Worm (Caenorhabditis elegans) whole organism, L3 larva: ENCODE measurements around the gene F40G9.7.
"Not testable (repeated sequence)": the region's sequence is repeated elsewhere in the genome, so short reads cannot be mapped to it uniquely, and the experiment has no call there.

Source experiments
- R02D3.7 ChIP-seq: fragments of 150-350 bp; optimal IDR thresholded peaks from 2 replicates; lab custom pipeline; 2014; ENCODE audit warnings: missing biosample characterization, missing genetic modification characterization
- ZK546.5 ChIP-seq: sonication (generic microtip); optimal IDR thresholded peaks from 2 replicates; lab custom pipeline; 2017; ENCODE audit warnings: missing biosample characterization, missing genetic modification characterization
- ama-1 ChIP-seq: fragments of 150-350 bp; optimal IDR thresholded peaks from 2 replicates; lab custom pipeline; 2018
- ceh-16 ChIP-seq: sonication (generic microtip); optimal IDR thresholded peaks from 2 replicates; lab custom pipeline; 2017; ENCODE audit warnings: missing biosample characterization, missing genetic modification characterization
- ceh-28 ChIP-seq: fragments of 150-350 bp; optimal IDR thresholded peaks from 2 replicates; lab custom pipeline; 2014; ENCODE audit warnings: missing biosample characterization, missing genetic modification reagents, missing genetic modification characterization
- ceh-82 ChIP-seq: fragments of 150-350 bp; optimal IDR thresholded peaks from 2 replicates; lab custom pipeline; 2014; ENCODE audit warnings: missing biosample characterization, missing genetic modification characterization
- ceh-9 ChIP-seq: sonication (generic microtip); optimal IDR thresholded peaks from 2 replicates; lab custom pipeline; 2018; ENCODE audit warnings: missing biosample characterization, missing genetic modification characterization
- daf-12 ChIP-seq: fragments of 150-350 bp; optimal IDR thresholded peaks from 2 replicates; lab custom pipeline; 2014; ENCODE audit warnings: missing biosample characterization, missing genetic modification reagents, missing genetic modification characterization
- egl-27 ChIP-seq: sonication (generic microtip); optimal IDR thresholded peaks from 4 replicates; lab custom pipeline; 2017; ENCODE audit warnings: missing biosample characterization, missing genetic modification reagents, missing genetic modification characterization
- egl-5 ChIP-seq: fragments of 150-350 bp; optimal IDR thresholded peaks from 2 replicates; lab custom pipeline; 2017; ENCODE audit warnings: missing biosample characterization, missing genetic modification reagents, missing genetic modification characterization, inconsistent platforms
- elt-1 ChIP-seq: fragments of 150-350 bp; optimal IDR thresholded peaks from 2 replicates; lab custom pipeline; 2014; ENCODE audit warnings: missing biosample characterization, missing genetic modification characterization
- elt-2 ChIP-seq: sonication (generic microtip); optimal IDR thresholded peaks from 2 replicates; lab custom pipeline; 2016; ENCODE audit warnings: missing genetic modification reagents, mild to moderate bottlenecking, missing genetic modification characterization, missing compliant biosample characterization
- elt-3 ChIP-seq, 3 experiments: fragments of 150-350 bp in 1 of 3; sonication (generic microtip) in 2 of 3; optimal IDR thresholded peaks; 2 replicates in 2 of 3; 4 replicates in 1 of 3; lab custom pipeline; 2014 to 2017; ENCODE audit warnings: missing biosample characterization in 3 of 3, missing genetic modification characterization in 3 of 3
- eor-1 ChIP-seq, 2 experiments: fragments of 150-350 bp; optimal IDR thresholded peaks; 2 replicates each; lab custom pipeline; 2014 to 2018; ENCODE audit warnings: missing biosample characterization in 2 of 2, missing genetic modification characterization in 2 of 2
- fkh-10 ChIP-seq: sonication (generic microtip); optimal IDR thresholded peaks from 2 replicates; lab custom pipeline; 2017; ENCODE audit warnings: missing biosample characterization, missing genetic modification reagents, missing genetic modification characterization
- hmg-11 ChIP-seq: sonication (generic microtip); optimal IDR thresholded peaks from 2 replicates; lab custom pipeline; 2016; ENCODE audit warnings: missing genetic modification characterization, missing compliant biosample characterization
- jun-1 ChIP-seq: fragments of 150-350 bp; optimal IDR thresholded peaks from 2 replicates; lab custom pipeline; 2014; ENCODE audit warnings: missing biosample characterization, missing genetic modification reagents, missing genetic modification characterization
- lin-15B ChIP-seq: fragments of 150-350 bp; optimal IDR thresholded peaks from 2 replicates; lab custom pipeline; 2014; ENCODE audit warnings: missing biosample characterization, missing genetic modification characterization
- lin-39 ChIP-seq: fragments of 150-350 bp; optimal IDR thresholded peaks from 2 replicates; lab custom pipeline; 2018; ENCODE audit warnings: missing biosample characterization, missing genetic modification reagents, missing genetic modification characterization
- lsy-12 ChIP-seq: sonication (generic microtip); optimal IDR thresholded peaks from 2 replicates; lab custom pipeline; 2016; ENCODE audit warnings: mild to moderate bottlenecking, missing genetic modification characterization, missing compliant biosample characterization
- mdl-1 ChIP-seq: fragments of 150-350 bp; optimal IDR thresholded peaks from 2 replicates; lab custom pipeline; 2014; ENCODE audit warnings: missing biosample characterization, missing genetic modification characterization
- mml-1 ChIP-seq: fragments of 150-350 bp; sonication (generic microtip); optimal IDR thresholded peaks from 3 replicates; lab custom pipeline; 2014; ENCODE audit warnings: missing biosample characterization, missing genetic modification characterization
- nfya-1 ChIP-seq: sonication (generic microtip); optimal IDR thresholded peaks from 2 replicates; lab custom pipeline; 2017; ENCODE audit warnings: missing genetic modification characterization, mild to moderate bottlenecking, missing compliant biosample characterization, antibody characterized with exemption, moderate library complexity; ENCODE audit not compliant: insufficient read depth
- nhr-12 ChIP-seq: fragments of 150-350 bp; optimal IDR thresholded peaks from 2 replicates; lab custom pipeline; 2014; ENCODE audit warnings: missing biosample characterization, missing genetic modification characterization
- nhr-23 ChIP-seq: fragments of 150-350 bp; optimal IDR thresholded peaks from 2 replicates; lab custom pipeline; 2014; ENCODE audit warnings: missing biosample characterization, missing genetic modification reagents, missing genetic modification characterization
- nhr-28 ChIP-seq: fragments of 150-350 bp; optimal IDR thresholded peaks from 2 replicates; lab custom pipeline; 2014; ENCODE audit warnings: missing biosample characterization, missing genetic modification characterization
- nhr-77 ChIP-seq: fragments of 150-350 bp; optimal IDR thresholded peaks from 2 replicates; lab custom pipeline; 2014; ENCODE audit warnings: missing biosample characterization, missing genetic modification characterization
- pha-4 ChIP-seq: fragments of 150-350 bp; optimal IDR thresholded peaks from 2 replicates; lab custom pipeline; 2014; ENCODE audit warnings: missing biosample characterization, missing genetic modification reagents, missing genetic modification characterization
- pqm-1 ChIP-seq: fragments of 150-350 bp; optimal IDR thresholded peaks from 2 replicates; lab custom pipeline; 2017; ENCODE audit warnings: missing biosample characterization, missing genetic modification characterization, inconsistent platforms
- sea-2 ChIP-seq: fragments of 150-350 bp; sonication (generic microtip); optimal IDR thresholded peaks from 4 replicates; lab custom pipeline; 2014; ENCODE audit warnings: missing biosample characterization, missing genetic modification reagents, missing genetic modification characterization
- snpc-4 ChIP-seq: fragments of 150-350 bp; optimal IDR thresholded peaks from 2 replicates; lab custom pipeline; 2014; ENCODE audit warnings: missing biosample characterization, missing genetic modification characterization
- tbx-2 ChIP-seq: sonication (generic microtip); optimal IDR thresholded peaks from 2 replicates; lab custom pipeline; 2016; ENCODE audit warnings: mild to moderate bottlenecking, missing genetic modification characterization, missing compliant biosample characterization
- unc-62 ChIP-seq: fragments of 150-350 bp; sonication (generic microtip); optimal IDR thresholded peaks from 4 replicates; lab custom pipeline; 2014; ENCODE audit warnings: missing biosample characterization, missing genetic modification reagents, missing genetic modification characterization

The F40G9.7 gene

DNA sequence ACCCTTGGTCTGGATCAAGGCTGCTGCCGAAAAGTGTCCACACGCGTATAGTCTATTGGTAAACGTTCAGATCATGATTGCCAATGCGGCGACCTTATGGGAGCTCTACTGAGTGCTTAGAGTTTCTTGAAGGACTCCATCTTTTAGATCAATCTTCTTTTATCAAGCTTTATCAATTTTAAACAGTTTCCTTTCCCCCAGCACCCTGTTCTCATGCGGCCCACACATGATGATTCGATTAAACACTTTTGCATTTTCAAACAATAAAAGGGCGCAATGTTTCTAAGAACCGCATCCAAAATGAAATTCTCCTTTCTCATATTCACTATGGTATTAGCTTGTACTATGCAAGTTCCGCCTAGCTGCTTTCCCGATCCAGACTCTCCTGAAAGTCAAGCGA lies at the start of gene F40G9.7:
Gene F40G9.7, plus strand, starts transcription at position 301 of the 400 bp plus-strand sequence.
- TF ChIP-seq unc-62 (GFP tag; lab: Kevin White, UChicago), result no peak

DNA sequence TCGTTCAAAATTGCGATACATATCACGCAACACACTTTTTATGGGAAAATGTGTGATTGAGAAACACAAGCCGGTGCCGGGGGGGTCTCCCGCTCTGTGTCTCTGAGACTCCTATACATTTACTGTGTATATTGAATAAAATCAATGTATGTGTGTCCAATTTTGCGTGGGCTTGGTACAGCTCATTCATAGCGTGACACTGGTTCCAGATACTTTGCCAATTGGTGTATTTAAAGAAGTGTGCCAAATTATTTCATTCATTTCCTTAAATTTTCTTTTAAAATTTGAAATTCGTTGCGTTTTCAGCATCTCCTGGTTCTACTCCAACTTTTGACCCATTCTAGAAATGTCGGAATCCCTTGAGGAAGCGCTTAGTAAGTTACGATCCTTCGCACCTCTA lies 48.3 kb upstream of the F40G9.7 start, which contains the start of gene C29F9.5:
Gene C29F9.5, plus strand, starts transcription at position 301 of the 400 bp plus-strand sequence.
- no peak for TF ChIP-seq ceh-9 (tag; lab: Kevin White, UChicago)
- no peak for TF ChIP-seq tbx-2 (tag; lab: Kevin White, UChicago)
- no peak for TF ChIP-seq R02D3.7 (tag; lab: Kevin White, UChicago)
- TF ChIP-seq pqm-1, result no peak
- no peak for TF ChIP-seq sea-2 (GFP tag; lab: Kevin White, UChicago)
- TF ChIP-seq nhr-28 (tag; lab: Kevin White, UChicago), result no peak

DNA sequence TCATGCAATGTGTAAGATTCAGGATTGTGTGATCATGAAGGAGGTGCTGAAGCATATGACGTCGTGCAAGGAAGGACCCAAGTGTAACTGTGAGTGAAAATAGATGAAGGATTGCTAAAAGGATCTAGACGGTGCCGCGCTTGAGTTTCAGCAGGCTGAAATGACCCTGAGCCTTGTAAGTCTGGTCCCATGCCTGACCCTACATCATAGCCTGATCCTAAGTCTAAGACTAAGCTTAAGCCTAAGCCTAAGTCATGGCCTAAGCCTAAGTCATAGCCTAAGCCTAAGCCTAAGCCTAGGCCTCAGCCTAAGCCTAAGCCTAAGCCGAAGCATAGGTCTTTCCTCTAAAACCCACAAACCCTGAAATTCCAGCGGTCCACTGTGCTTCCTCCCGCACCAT lies 47.6 kb upstream of the F40G9.7 start:
- TF ChIP-seq hmg-11 (tag; lab: Kevin White, UChicago) (no peak), daf-12 (tag; lab: Kevin White, UChicago) (no peak), R02D3.7 (tag; lab: Kevin White, UChicago) (no peak), mml-1 (tag; lab: Kevin White, UChicago) (no peak), egl-5 (tag; lab: Kevin White, UChicago) (no peak), lin-39 (tag; lab: Kevin White, UChicago) (no peak), nhr-12 (tag; lab: Kevin White, UChicago) (no peak), elt-1 (tag; lab: Kevin White, UChicago) (no peak), egl-27 (no peak)
- TF ChIP-seq, all 47 proteins: peak for 0

DNA sequence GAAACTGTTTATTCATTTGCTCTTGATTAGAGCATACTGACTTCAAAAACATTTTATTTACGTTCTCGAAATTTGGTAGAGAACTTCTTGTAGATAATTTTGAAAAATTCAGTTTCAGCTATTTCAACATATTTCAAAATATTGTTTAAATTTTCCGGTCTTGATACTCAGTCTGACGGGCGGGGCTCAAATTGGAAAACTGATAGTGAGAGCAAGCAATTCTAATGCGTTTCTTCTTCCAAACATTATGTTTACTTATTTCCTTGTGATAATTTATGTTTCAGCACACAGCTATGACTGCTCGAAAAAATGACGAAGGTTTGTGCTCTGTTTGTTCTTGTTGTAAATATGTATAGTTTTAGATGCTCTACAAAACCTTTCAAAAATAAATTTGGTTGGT lies 45.3 kb upstream of the F40G9.7 start, which contains the start of gene pals-24:
Gene pals-24, plus strand, starts transcription at position 237 of the 400 bp plus-strand sequence.
- peak; percentile 58 for TF ChIP-seq pha-4
- no peak for TF ChIP-seq ceh-82
- no peak for TF ChIP-seq mdl-1 (tag; lab: Kevin White, UChicago)
- peak; percentile 46 for TF ChIP-seq jun-1 (tag; lab: Kevin White, UChicago)
- TF ChIP-seq pqm-1, result peak; percentile 87
- TF ChIP-seq ama-1, result no peak
- TF ChIP-seq elt-2 (tag; lab: Kevin White, UChicago), result peak; percentile 84
- no peak for TF ChIP-seq nhr-23 (tag; lab: Kevin White, UChicago)

DNA sequence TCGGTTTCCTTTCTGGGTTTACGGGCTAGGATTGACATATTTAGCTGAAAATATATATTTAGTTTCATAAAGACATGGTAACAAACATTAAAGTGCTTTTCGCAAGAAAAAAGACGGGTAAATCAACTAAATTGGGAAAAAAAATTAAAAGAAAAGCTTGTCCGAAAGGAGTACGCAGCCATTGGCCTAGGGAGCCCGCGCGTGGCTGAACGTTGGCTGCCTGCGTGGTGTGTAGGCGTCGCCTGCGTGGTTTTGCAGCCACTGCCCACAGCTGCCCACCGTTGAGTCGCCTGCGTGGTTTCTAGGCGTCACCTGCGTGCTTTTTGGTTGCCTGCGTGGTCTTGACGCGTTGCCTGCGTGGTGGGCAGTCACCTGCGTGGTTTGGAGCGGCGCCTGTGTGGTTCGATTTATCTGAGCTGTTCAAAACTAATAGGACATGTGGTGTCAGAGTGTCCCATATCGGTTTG lies 43.5 kb upstream of the F40G9.7 start, which contains the start of gene C29F9.12:
Gene C29F9.12, minus strand, starts transcription at position 51 of the 467 bp plus-strand sequence.
- not testable (repeated sequence) for TF ChIP-seq elt-1 (tag; lab: Kevin White, UChicago); elt-3 (tag; optimal IDR thresholded peaks at IDR 0.05; lab: Kevin White, UChicago); ceh-82

DNA sequence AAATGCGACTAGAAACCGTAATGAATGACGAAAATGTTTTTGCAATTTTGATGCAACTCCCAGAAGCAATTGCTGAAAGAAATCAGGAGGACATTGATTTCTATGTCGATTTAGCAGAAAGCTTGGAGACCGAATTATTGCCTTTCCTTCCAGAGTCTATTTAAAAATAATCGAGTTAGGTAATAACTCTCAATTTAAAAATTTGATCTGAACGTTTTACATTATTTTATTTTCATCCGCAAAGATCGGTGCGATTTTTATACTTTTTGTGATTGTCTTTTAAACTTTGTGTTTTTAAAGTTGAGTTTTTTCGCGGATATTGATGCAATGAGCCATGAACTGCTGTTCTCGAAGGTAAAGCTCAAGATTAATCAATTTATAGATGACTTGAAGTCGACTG lies 41.0 kb upstream of the F40G9.7 start, which contains the start of gene pals-23:
Gene pals-23, plus strand, starts transcription at position 301 of the 400 bp plus-strand sequence.
- TF ChIP-seq pqm-1, result no peak
- no peak for TF ChIP-seq mdl-1 (tag; lab: Kevin White, UChicago)
- no peak for TF ChIP-seq ceh-28 (tag; lab: Kevin White, UChicago)

DNA sequence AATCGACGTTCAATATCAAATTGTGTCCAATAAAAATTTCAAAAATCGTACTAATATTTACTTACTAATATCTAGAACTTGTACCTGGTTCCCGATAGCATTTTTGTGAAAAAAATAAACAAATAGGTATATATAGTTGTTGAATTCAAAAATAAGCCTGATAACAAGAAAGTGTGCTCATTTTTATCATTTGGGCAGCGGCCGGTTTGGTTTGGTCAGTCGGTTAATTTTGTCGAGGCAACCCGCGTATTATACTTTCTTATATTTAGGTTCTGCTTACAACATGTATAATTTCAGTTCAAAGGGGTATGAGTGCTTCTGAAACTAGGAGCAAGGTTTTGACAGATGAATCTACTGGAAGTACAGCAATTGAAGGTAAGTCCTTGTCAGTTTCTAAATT lies 34.8 kb upstream of the F40G9.7 start, which contains the start of the genes nhr-280 and C29F9.2:
Gene nhr-280, minus strand, starts transcription at position 101 of the 400 bp plus-strand sequence.
Gene C29F9.2, plus strand, starts transcription at position 298 of the 400 bp plus-strand sequence.
- TF ChIP-seq eor-1 (tag; optimal IDR thresholded peaks at IDR 0.05; lab: Kevin White, UChicago) (no peak), pha-4 (peak; percentile 38), elt-2 (tag; lab: Kevin White, UChicago) (peak; percentile 38), ZK546.5 (tag; lab: Kevin White, UChicago) (no peak)

DNA sequence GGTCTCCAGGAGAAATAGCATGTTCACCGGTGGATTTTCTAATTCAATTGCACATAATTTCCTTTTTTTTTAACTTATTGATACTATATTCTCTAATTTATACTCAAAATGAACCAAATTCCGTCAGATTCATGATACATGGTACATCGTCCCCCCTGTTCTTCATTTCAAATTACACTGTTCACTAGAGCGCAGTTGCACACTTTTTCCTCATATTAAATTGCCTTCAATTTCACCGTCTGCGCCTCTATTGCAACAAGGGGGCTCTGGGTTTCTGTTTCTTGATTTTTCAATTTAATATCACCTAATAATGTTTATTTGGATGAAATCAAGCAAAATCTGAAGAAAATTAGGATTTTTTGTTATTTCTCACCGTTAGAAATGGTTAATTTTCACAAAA lies 33.9 kb upstream of the F40G9.7 start:
- TF ChIP-seq snpc-4 (tag; lab: Kevin White, UChicago) (peak; percentile 55), eor-1 (tag; optimal IDR thresholded peaks at IDR 0.05; lab: Kevin White, UChicago) (no peak), ceh-16 (tag; lab: Kevin White, UChicago) (no peak), nhr-23 (tag; lab: Kevin White, UChicago) (peak; percentile 61), lsy-12 (no peak), hmg-11 (tag; lab: Kevin White, UChicago) (peak; percentile 18), sea-2 (GFP tag; lab: Kevin White, UChicago) (no peak), nfya-1 (tag; lab: Kevin White, UChicago) (peak; percentile 70), nhr-28 (tag; lab: Kevin White, UChicago) (no peak), egl-5 (tag; lab: Kevin White, UChicago) (peak; percentile 71), nhr-77 (peak; percentile 9), lin-15B (tag; lab: Kevin White, UChicago) (peak; percentile 77), lin-39 (tag; lab: Kevin White, UChicago) (peak; percentile 82), pha-4 (peak; percentile 82), elt-2 (tag; lab: Kevin White, UChicago) (peak; percentile 33), ZK546.5 (tag; lab: Kevin White, UChicago) (no peak), jun-1 (tag; lab: Kevin White, UChicago) (peak; percentile 13), unc-62 (GFP tag; lab: Kevin White, UChicago) (no peak), fkh-10 (GFP tag; lab: Kevin White, UChicago) (peak; percentile 12)
